Fruit fly (Drosophila melanogaster) whole organism: ENCODE data around the gene Vha100-2.

Source experiments
- EcR ChIP-seq, 2 experiments: fragments of >200 bp; optimal IDR thresholded peaks; 2 replicates each; lab custom pipeline; 2017; ENCODE audit warnings: missing biosample characterization in 2 of 2, missing genetic modification characterization in 2 of 2, missing genetic modification reagents in 2 of 2
- pan ChIP-seq: fragments of >200 bp; optimal IDR thresholded peaks from 2 replicates; lab custom pipeline; 2017
- psq ChIP-seq: fragments of >200 bp; optimal IDR thresholded peaks from 2 replicates; lab custom pipeline; 2017

- TF ChIP-seq EcR (GFP tag; optimal IDR thresholded peaks at IDR 0.05; lab: Kevin White, UChicago), result no peak
- TF ChIP-seq psq (lab: Kevin White, UChicago), result no peak
- no peak for TF ChIP-seq pan (lab: Kevin White, UChicago)
These were observed 24.4 kb upstream of the Vha100-2 start for dm6 chr3R:18423352-18423751.
